Worm (Caenorhabditis elegans): ENCODE results near the gene C49G7.10.

- TF ChIP-seq pha-4 (tag; optimal IDR thresholded peaks at IDR 0.05) = no peak
- TF ChIP-seq unc-86 (tag; optimal IDR thresholded peaks at IDR 0.05) = no peak
- TF ChIP-seq pha-2 (tag; optimal IDR thresholded peaks at IDR 0.05) = no peak
- no peak for TF ChIP-seq ceh-48 (tag; optimal IDR thresholded peaks at IDR 0.05)
- TF ChIP-seq pax-1 (tag; optimal IDR thresholded peaks at IDR 0.05) = no peak
- TF ChIP-seq fkh-6 (tag; optimal IDR thresholded peaks at IDR 0.05) = no peak
- no peak for TF ChIP-seq eyg-1 (tag; optimal IDR thresholded peaks at IDR 0.05)
- TF ChIP-seq lin-11 (tag; optimal IDR thresholded peaks at IDR 0.05) = no peak
- no peak for TF ChIP-seq nfya-1 (tag; optimal IDR thresholded peaks at IDR 0.05)
Measured at ce11 chrV:4034303-4034702, 7.5 kb downstream of the C49G7.10 start, which contains the start of gene C49G7.7.
